Fruit fly (Drosophila melanogaster) whole organism, embryonic: Measurements from ENCODE around the gene CG6959.

Experiments used
- CG18476 ChIP-seq: fragments of 200-800 bp; sonication (Bioruptor generic); optimal IDR thresholded peaks from 2 replicates; lab custom pipeline; 2016; ENCODE audit warnings: missing biosample characterization, mild to moderate bottlenecking, missing genetic modification characterization
- CG32767 ChIP-seq: fragments of 200-800 bp; sonication (Bioruptor generic); IDR thresholded peaks from 2 replicates; pipeline ENCODE4 v1.3.6; 2022; ENCODE audit warnings: missing biosample characterization, missing genetic modification characterization
- Dbx ChIP-seq: fragments of 200-800 bp; sonication (Bioruptor generic); IDR thresholded peaks from 3 replicates; pipeline ENCODE4 v1.3.6; 2022; ENCODE audit warnings: missing biosample characterization, missing genetic modification characterization
- Rx ChIP-seq: fragments of 200-800 bp; sonication (Bioruptor generic); IDR thresholded peaks from 2 replicates; pipeline ENCODE4 v1.3.6; 2022; ENCODE audit warnings: missing biosample characterization, missing genetic modification characterization
- Six4 ChIP-seq: fragments of 200-800 bp; sonication (Bioruptor generic); optimal IDR thresholded peaks from 2 replicates; lab custom pipeline; 2016; ENCODE audit warnings: missing biosample characterization, missing genetic modification characterization
- cas ChIP-seq: fragments of 200-800 bp; sonication (Bioruptor generic); IDR thresholded peaks from 2 replicates; pipeline ENCODE4 v1.3.6; 2022; ENCODE audit warnings: missing biosample characterization, missing genetic modification characterization
- dm ChIP-seq: fragments of 200-800 bp; sonication (Bioruptor generic); optimal IDR thresholded peaks from 3 replicates; lab custom pipeline; 2016; ENCODE audit warnings: missing biosample characterization, missing genetic modification characterization
- eyg ChIP-seq: fragments of 200-800 bp; sonication (Bioruptor generic); optimal IDR thresholded peaks from 3 replicates; lab custom pipeline; 2016; ENCODE audit warnings: missing biosample characterization, missing genetic modification characterization
- gcm2 ChIP-seq: fragments of 200-800 bp; sonication (Bioruptor generic); optimal IDR thresholded peaks from 2 replicates; lab custom pipeline; 2016; ENCODE audit warnings: missing biosample characterization, missing genetic modification characterization
- gfzf ChIP-seq: fragments of 200-800 bp; sonication (Bioruptor generic); optimal IDR thresholded peaks from 2 replicates; lab custom pipeline; 2016; ENCODE audit warnings: missing biosample characterization, mild to moderate bottlenecking, missing genetic modification characterization, moderate library complexity
- gro ChIP-seq: fragments of 200-800 bp; sonication (Bioruptor generic); optimal IDR thresholded peaks from 2 replicates; lab custom pipeline; 2016; ENCODE audit warnings: missing biosample characterization, missing genetic modification characterization
- mirr ChIP-seq: fragments of 200-800 bp; sonication (Bioruptor generic); optimal IDR thresholded peaks from 3 replicates; lab custom pipeline; 2018; ENCODE audit warnings: missing biosample characterization, mild to moderate bottlenecking, missing genetic modification characterization
- rib ChIP-seq: fragments of 200-800 bp; sonication (Bioruptor generic); IDR thresholded peaks from 2 replicates; pipeline ENCODE4 v1.3.6; 2022; ENCODE audit warnings: missing biosample characterization, missing genetic modification characterization
- yki ChIP-seq: fragments of >200 bp; optimal IDR thresholded peaks from 3 replicates; lab custom pipeline; 2018

DNA sequence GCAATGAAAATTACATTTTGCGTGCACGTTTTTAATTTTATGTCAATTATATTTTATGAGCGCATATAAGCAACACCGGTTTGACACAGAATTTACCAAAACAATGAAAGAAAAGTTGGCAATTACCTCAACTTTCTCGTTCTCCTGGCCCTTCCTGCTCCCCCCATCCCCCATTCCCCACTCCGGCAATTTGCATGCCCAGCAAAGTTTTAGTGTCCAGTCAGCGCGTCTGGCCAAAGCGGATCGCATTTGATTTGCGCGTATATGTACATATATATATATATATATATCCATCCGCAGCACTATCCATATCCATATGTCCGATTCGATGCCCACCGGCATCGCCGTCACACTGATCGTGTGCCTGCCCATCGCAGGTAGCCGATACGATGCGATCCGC is 7.5 kb upstream of the CG6959 start:
- TF ChIP-seq rib (no peak), CG32767 (no peak), CG18476 (GFP tag; lab: Kevin White, UChicago) (no peak), gfzf (GFP tag; lab: Kevin White, UChicago) (no peak), dm (GFP tag; lab: Kevin White, UChicago) (no peak), Six4 (GFP tag; lab: Kevin White, UChicago) (no peak), Rx (GFP tag; lab: Robert Waterston, UW) (no peak), mirr (GFP tag; lab: Kevin White, UChicago) (no peak), Dbx (GFP tag; lab: Robert Waterston, UW) (no peak), yki (lab: Kevin White, UChicago) (no peak), gcm2 (GFP tag; lab: Kevin White, UChicago) (no peak), gro (GFP tag; lab: Kevin White, UChicago) (no peak), cas (no peak), eyg (GFP tag; lab: Kevin White, UChicago) (no peak)
